Worm (Caenorhabditis elegans) whole organism, L3 larva: Measurements from ENCODE around the gene C46G7.1.

Source experiments
- ceh-28 ChIP-seq: fragments of 150-350 bp; optimal IDR thresholded peaks from 2 replicates; lab custom pipeline; 2014; ENCODE audit warnings: missing biosample characterization, missing genetic modification reagents, missing genetic modification characterization
- pha-4 ChIP-seq: fragments of 150-350 bp; optimal IDR thresholded peaks from 2 replicates; lab custom pipeline; 2014; ENCODE audit warnings: missing biosample characterization, missing genetic modification reagents, missing genetic modification characterization
- zag-1 ChIP-seq: fragments of 150-350 bp; optimal IDR thresholded peaks from 2 replicates; lab custom pipeline; 2014; ENCODE audit warnings: missing biosample characterization, missing genetic modification characterization

DNA sequence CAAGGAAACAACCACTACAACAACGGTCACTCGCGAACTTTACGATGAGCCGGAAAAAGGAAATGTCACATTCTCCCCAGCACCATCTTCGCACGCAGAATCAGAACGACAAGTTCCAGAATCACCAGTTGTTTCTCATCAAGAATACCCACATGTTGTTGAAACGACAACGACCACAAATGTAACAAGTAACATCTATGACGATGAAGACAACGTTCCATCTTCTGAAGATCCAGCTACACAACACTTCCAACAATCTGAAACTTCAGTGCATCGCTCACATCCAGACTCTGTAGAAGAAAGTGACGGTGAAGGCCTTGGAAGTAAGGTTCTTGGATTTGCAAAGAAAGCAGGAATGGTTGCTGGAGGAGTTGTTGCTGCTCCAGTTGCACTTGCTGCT, 27.3 kb upstream of the C46G7.1 start:
- no peak for TF ChIP-seq pha-4 (tag; lab: Kevin White, UChicago)
- no peak for TF ChIP-seq zag-1
- no peak for TF ChIP-seq ceh-28 (tag; lab: Kevin White, UChicago)
